Fruit fly (Drosophila melanogaster) whole organism, embryonic: ENCODE results near the gene Pdxk.
A peak's percentile ranks its signal among the peaks of the same experiment; 100 is the strongest.

Experiments
- Bteb2 ChIP-seq: fragments of 200-800 bp; sonication (Bioruptor generic); optimal IDR thresholded peaks from 2 replicates; lab custom pipeline; 2016; ENCODE audit warnings: missing biosample characterization, missing genetic modification characterization
- CG11456 ChIP-seq: fragments of 200-800 bp; sonication (Bioruptor generic); IDR thresholded peaks from 3 replicates; pipeline ENCODE4 v1.3.6; 2022; ENCODE audit warnings: missing biosample characterization, missing genetic modification characterization
- CG11723 ChIP-seq: fragments of 200-800 bp; sonication (Bioruptor generic); optimal IDR thresholded peaks from 2 replicates; lab custom pipeline; 2017; ENCODE audit warnings: missing biosample characterization, mild to moderate bottlenecking, missing genetic modification characterization
- CG12219 ChIP-seq: fragments of 200-800 bp; sonication (Bioruptor generic); optimal IDR thresholded peaks from 3 replicates; lab custom pipeline; 2018; ENCODE audit warnings: missing biosample characterization, mild to moderate bottlenecking, missing genetic modification characterization
- CG1233 ChIP-seq: fragments of 200-800 bp; sonication (Bioruptor generic); optimal IDR thresholded peaks from 4 replicates; lab custom pipeline; 2018; ENCODE audit warnings: missing biosample characterization, mild to moderate bottlenecking, missing genetic modification characterization
- CG12744 ChIP-seq: fragments of 200-800 bp; sonication (Bioruptor generic); optimal IDR thresholded peaks from 2 replicates; lab custom pipeline; 2016; ENCODE audit warnings: missing biosample characterization, missing genetic modification characterization
- CG13287 ChIP-seq: fragments of 200-800 bp; sonication (Bioruptor generic); IDR thresholded peaks from 2 replicates; pipeline ENCODE4 v1.3.6; 2022; ENCODE audit warnings: missing biosample characterization, missing genetic modification characterization; ENCODE audit not compliant: partially characterized antibody
- CG13894 ChIP-seq: fragments of 200-800 bp; sonication (Bioruptor generic); optimal IDR thresholded peaks from 3 replicates; lab custom pipeline; 2018; ENCODE audit warnings: missing biosample characterization, mild to moderate bottlenecking, missing genetic modification characterization, moderate library complexity
- CG15073 ChIP-seq: fragments of 200-800 bp; sonication (Bioruptor generic); optimal IDR thresholded peaks from 2 replicates; lab custom pipeline; 2016; ENCODE audit warnings: missing biosample characterization, missing genetic modification characterization
- CG15514 ChIP-seq: fragments of 200-800 bp; sonication (Bioruptor generic); optimal IDR thresholded peaks from 3 replicates; lab custom pipeline; 2017; ENCODE audit warnings: missing biosample characterization, missing genetic modification characterization, mild to moderate bottlenecking, moderate library complexity, missing genetic modification reagents
- CG18476 ChIP-seq: fragments of 200-800 bp; sonication (Bioruptor generic); optimal IDR thresholded peaks from 2 replicates; lab custom pipeline; 2016; ENCODE audit warnings: missing biosample characterization, mild to moderate bottlenecking, missing genetic modification characterization
- CG18764 ChIP-seq: fragments of 200-800 bp; sonication (Bioruptor generic); optimal IDR thresholded peaks from 3 replicates; lab custom pipeline; 2016; ENCODE audit warnings: missing biosample characterization, missing genetic modification characterization
- CG2199 ChIP-seq: fragments of 200-800 bp; sonication (Bioruptor generic); IDR thresholded peaks from 3 replicates; pipeline ENCODE4 v1.3.6; 2022; ENCODE audit warnings: missing biosample characterization, missing genetic modification characterization
- CG3065 ChIP-seq: fragments of 200-800 bp; sonication (Bioruptor generic); optimal IDR thresholded peaks from 2 replicates; lab custom pipeline; 2016; ENCODE audit warnings: missing biosample characterization, missing genetic modification characterization
- CG3163 ChIP-seq: fragments of 200-800 bp; sonication (Bioruptor generic); optimal IDR thresholded peaks from 3 replicates; lab custom pipeline; 2016; ENCODE audit warnings: missing biosample characterization, missing genetic modification characterization
- CG34224 ChIP-seq: fragments of 200-800 bp; sonication (Bioruptor generic); IDR thresholded peaks from 3 replicates; pipeline ENCODE4 v1.3.6; 2022; ENCODE audit warnings: missing biosample characterization, missing genetic modification characterization; ENCODE audit not compliant: partially characterized antibody
- CG42726 ChIP-seq: fragments of 200-800 bp; sonication (Bioruptor generic); IDR thresholded peaks from 2 replicates; pipeline ENCODE4 v1.3.6; 2022; ENCODE audit warnings: missing biosample characterization, missing genetic modification characterization; ENCODE audit not compliant: partially characterized antibody
- CG5245 ChIP-seq: fragments of 200-800 bp; sonication (Bioruptor generic); optimal IDR thresholded peaks from 3 replicates; lab custom pipeline; 2016; ENCODE audit warnings: missing biosample characterization, missing genetic modification characterization
- CG6854 ChIP-seq: fragments of 200-800 bp; sonication (Bioruptor generic); optimal IDR thresholded peaks from 3 replicates; lab custom pipeline; 2017; ENCODE audit warnings: missing biosample characterization, mild to moderate bottlenecking, missing genetic modification characterization
- CG7786 ChIP-seq: fragments of 200-800 bp; sonication (Bioruptor generic); optimal IDR thresholded peaks from 2 replicates; lab custom pipeline; 2016; ENCODE audit warnings: missing biosample characterization, missing genetic modification characterization
- Dll ChIP-seq: fragments of 200-800 bp; sonication (Bioruptor generic); IDR thresholded peaks from 4 replicates; pipeline ENCODE4 v1.3.6; 2022; ENCODE audit warnings: missing biosample characterization, missing genetic modification characterization; ENCODE audit not compliant: partially characterized antibody
- HLH54F ChIP-seq: fragments of 200-800 bp; sonication (Bioruptor generic); optimal IDR thresholded peaks from 3 replicates; lab custom pipeline; 2016; ENCODE audit warnings: missing biosample characterization, missing genetic modification characterization
- Hand ChIP-seq: fragments of 200-800 bp; sonication (Bioruptor generic); optimal IDR thresholded peaks from 2 replicates; lab custom pipeline; 2017; ENCODE audit warnings: mild to moderate bottlenecking, missing biosample characterization, missing genetic modification reagents, missing genetic modification characterization
- Hmx ChIP-seq: fragments of 200-800 bp; sonication (Bioruptor generic); optimal IDR thresholded peaks from 2 replicates; lab custom pipeline; 2016; ENCODE audit warnings: missing biosample characterization, missing genetic modification characterization
- Hr78 ChIP-seq, 2 experiments: fragments of 200-800 bp in 1 of 2; fragments of >200 bp in 1 of 2; sonication (Bioruptor generic) in 1 of 2; optimal IDR thresholded peaks; 2 replicates each; lab custom pipeline; 2017 to 2019; ENCODE audit warnings: missing biosample characterization in 2 of 2, missing genetic modification characterization in 2 of 2, mild to moderate bottlenecking in 1 of 2, moderate library complexity in 1 of 2
- Myb ChIP-seq: fragments of 200-800 bp; sonication (Bioruptor generic); optimal IDR thresholded peaks from 2 replicates; lab custom pipeline; 2016; ENCODE audit warnings: missing biosample characterization, missing genetic modification characterization
- NfI ChIP-seq: fragments of 200-800 bp; sonication (Bioruptor generic); optimal IDR thresholded peaks from 3 replicates; lab custom pipeline; 2018; ENCODE audit warnings: missing biosample characterization, mild to moderate bottlenecking, missing genetic modification characterization, moderate library complexity
- Six4 ChIP-seq: fragments of 200-800 bp; sonication (Bioruptor generic); optimal IDR thresholded peaks from 2 replicates; lab custom pipeline; 2016; ENCODE audit warnings: missing biosample characterization, missing genetic modification characterization
- YL-1 ChIP-seq: fragments of 200-800 bp; sonication (Bioruptor generic); optimal IDR thresholded peaks from 3 replicates; lab custom pipeline; 2017; ENCODE audit warnings: missing biosample characterization, mild to moderate bottlenecking, missing genetic modification characterization
- ash1 ChIP-seq: fragments of 200-800 bp; sonication (Bioruptor generic); optimal IDR thresholded peaks from 2 replicates; lab custom pipeline; 2018; ENCODE audit warnings: missing biosample characterization, mild to moderate bottlenecking, missing genetic modification characterization
- bcd ChIP-seq: fragments of 200-800 bp; sonication (Bioruptor generic); optimal IDR thresholded peaks from 2 replicates; lab custom pipeline; 2017; ENCODE audit warnings: missing biosample characterization, mild to moderate bottlenecking, missing genetic modification characterization
- bsh ChIP-seq, 2 experiments: fragments of 200-800 bp; sonication (Bioruptor generic); optimal IDR thresholded peaks; 2 replicates each; lab custom pipeline; 2017 to 2018; ENCODE audit warnings: mild to moderate bottlenecking in 2 of 2, missing biosample characterization in 2 of 2, missing genetic modification characterization in 2 of 2, moderate library complexity in 1 of 2
- cas ChIP-seq: fragments of 200-800 bp; sonication (Bioruptor generic); IDR thresholded peaks from 2 replicates; pipeline ENCODE4 v1.3.6; 2022; ENCODE audit warnings: missing biosample characterization, missing genetic modification characterization
- cato ChIP-seq: fragments of 200-800 bp; sonication (Bioruptor generic); optimal IDR thresholded peaks from 2 replicates; lab custom pipeline; 2016; ENCODE audit warnings: missing biosample characterization, missing genetic modification characterization, borderline replicate concordance
- chm ChIP-seq: fragments of 200-800 bp; sonication (Bioruptor generic); IDR thresholded peaks from 2 replicates; pipeline ENCODE4 v1.3.6; 2022; ENCODE audit warnings: missing biosample characterization, missing genetic modification characterization
- corto ChIP-seq: fragments of 200-800 bp; sonication (Bioruptor generic); optimal IDR thresholded peaks from 2 replicates; lab custom pipeline; 2016; ENCODE audit warnings: missing biosample characterization, mild to moderate bottlenecking, missing genetic modification characterization, moderate library complexity
- dm ChIP-seq: fragments of 200-800 bp; sonication (Bioruptor generic); optimal IDR thresholded peaks from 3 replicates; lab custom pipeline; 2016; ENCODE audit warnings: missing biosample characterization, missing genetic modification characterization
- gsb-n ChIP-seq: fragments of 200-800 bp; sonication (Bioruptor generic); optimal IDR thresholded peaks from 3 replicates; lab custom pipeline; 2018; ENCODE audit warnings: missing biosample characterization, mild to moderate bottlenecking, missing genetic modification characterization
- gt ChIP-seq: fragments of 200-800 bp; sonication (Bioruptor generic); IDR thresholded peaks from 2 replicates; pipeline ENCODE4 v1.3.6; 2022; ENCODE audit warnings: missing biosample characterization, missing genetic modification characterization
- mld ChIP-seq: fragments of 200-800 bp; sonication (Bioruptor generic); IDR thresholded peaks from 3 replicates; pipeline ENCODE4 v1.3.6; 2022; ENCODE audit warnings: missing biosample characterization, missing genetic modification characterization; ENCODE audit not compliant: partially characterized antibody
- ranshi ChIP-seq: fragments of 200-800 bp; sonication (Bioruptor generic); IDR thresholded peaks from 2 replicates; pipeline ENCODE4 v1.3.6; 2022; ENCODE audit warnings: missing biosample characterization, missing genetic modification characterization
- run ChIP-seq: fragments of 200-800 bp; sonication (Bioruptor generic); optimal IDR thresholded peaks from 3 replicates; lab custom pipeline; 2018; ENCODE audit warnings: missing biosample characterization, mild to moderate bottlenecking, missing genetic modification characterization
- seq ChIP-seq: fragments of 200-800 bp; sonication (Bioruptor generic); IDR thresholded peaks from 2 replicates; pipeline ENCODE4 v1.3.6; 2022; ENCODE audit warnings: missing biosample characterization, missing genetic modification characterization
- slp2 ChIP-seq: fragments of 200-800 bp; sonication (Bioruptor generic); optimal IDR thresholded peaks from 2 replicates; lab custom pipeline; 2016; ENCODE audit warnings: missing biosample characterization, missing genetic modification characterization
- sqz ChIP-seq: fragments of 200-800 bp; sonication (Bioruptor generic); optimal IDR thresholded peaks from 3 replicates; lab custom pipeline; 2018; ENCODE audit warnings: missing biosample characterization, mild to moderate bottlenecking, missing genetic modification characterization
- unpg ChIP-seq: fragments of 200-800 bp; sonication (Bioruptor generic); optimal IDR thresholded peaks from 3 replicates; lab custom pipeline; 2018; ENCODE audit warnings: missing biosample characterization, mild to moderate bottlenecking, missing genetic modification characterization, moderate library complexity
- vnd ChIP-seq: fragments of 200-800 bp; sonication (Bioruptor generic); IDR thresholded peaks from 3 replicates; pipeline ENCODE4 v1.3.6; 2022; ENCODE audit warnings: missing biosample characterization, missing genetic modification characterization; ENCODE audit not compliant: partially characterized antibody

The Pdxk gene

dm6 chr3L:9377198-9378035, 17.3 kb downstream of the Pdxk start, which contains the start of gene Hsp26 (continued):
- peak; percentile 30; the same call in 2 of the 4 replicates for TF ChIP-seq Dll (GFP tag; lab: Robert Waterston, UW)
- TF ChIP-seq CG13894 (tag; lab: Kevin White, UChicago) = peak; percentile 19
- peak; percentile 94 for TF ChIP-seq chm
- peak; percentile 84 for TF ChIP-seq gsb-n (tag; lab: Kevin White, UChicago)
- TF ChIP-seq CG1233 (GFP tag; lab: Kevin White, UChicago) = peak; percentile 78
- peak; percentile 91 for TF ChIP-seq unpg
- TF ChIP-seq CG15073 = peak; percentile 24
- peak; percentile 75 for TF ChIP-seq cato (GFP tag; lab: Kevin White, UChicago)
- peak; percentile 64 for TF ChIP-seq dm (GFP tag; lab: Kevin White, UChicago)
- TF ChIP-seq corto (GFP tag; lab: Kevin White, UChicago) = peak; percentile 79
- peak; percentile 77 for TF ChIP-seq run
- no peak; the same call in 1 of the 2 replicates for TF ChIP-seq CG13287 (GFP tag; lab: Robert Waterston, UW)
- TF ChIP-seq CG11723 (GFP tag; lab: Kevin White, UChicago) = peak; percentile 59
- no peak for TF ChIP-seq CG42726 (GFP tag; lab: Robert Waterston, UW)
- TF ChIP-seq Myb (GFP tag; lab: Kevin White, UChicago) = peak; percentile 71
- peak; percentile 77 for TF ChIP-seq NfI (GFP tag; lab: Kevin White, UChicago)
- TF ChIP-seq bsh (GFP tag; optimal IDR thresholded peaks at IDR 0.05; lab: Kevin White, UChicago) = peak; percentile 74 to 93
- peak; percentile 82 for TF ChIP-seq HLH54F
- peak; percentile 55 for TF ChIP-seq Hmx (GFP tag; lab: Kevin White, UChicago)
- peak; percentile 83 for TF ChIP-seq Bteb2
- TF ChIP-seq ash1 (GFP tag; lab: Kevin White, UChicago) = no peak
- TF ChIP-seq CG15514 (GFP tag; lab: Kevin White, UChicago) = peak; percentile 54
- TF ChIP-seq bcd (GFP tag; lab: Kevin White, UChicago) = peak; percentile 84
- peak; percentile 96 for TF ChIP-seq CG3163 (GFP tag; lab: Kevin White, UChicago)
- TF ChIP-seq ranshi (GFP tag; lab: Robert Waterston, UW) = peak; percentile 80
- peak; percentile 66 for TF ChIP-seq CG18764 (GFP tag; lab: Kevin White, UChicago)
- no peak for TF ChIP-seq mld (GFP tag; lab: Robert Waterston, UW)
- TF ChIP-seq cas = peak; percentile 49; the same call in 1 of the 2 replicates
- TF ChIP-seq YL-1 (GFP tag; lab: Kevin White, UChicago) = peak; percentile 67
- TF ChIP-seq CG11456 (GFP tag; lab: Robert Waterston, UW) = peak; percentile 61; the same call in 1 of the 3 replicates
- TF ChIP-seq CG2199 = 0 out of 3 replicates have a peak, but pooled peaks have one; percentile 32
- TF ChIP-seq CG34224 (GFP tag; lab: Robert Waterston, UW) = peak; percentile 37; the same call in 1 of the 3 replicates
- TF ChIP-seq slp2 (GFP tag; lab: Kevin White, UChicago) = peak; percentile 75
- TF ChIP-seq CG5245 (GFP tag; lab: Kevin White, UChicago) = peak; percentile 49
- TF ChIP-seq CG12744 (GFP tag; lab: Kevin White, UChicago) = peak; percentile 58
- TF ChIP-seq CG12219 (GFP tag; lab: Kevin White, UChicago) = peak; percentile 79
- TF ChIP-seq CG3065 (GFP tag; lab: Kevin White, UChicago) = peak; percentile 57
- peak in 1 of 2 experiments; percentile 64 for TF ChIP-seq Hr78 (GFP tag; optimal IDR thresholded peaks at IDR 0.05; lab: Kevin White, UChicago)
- peak; percentile 73 for TF ChIP-seq CG6854 (GFP tag; lab: Kevin White, UChicago)
- no peak for TF ChIP-seq vnd (GFP tag; lab: Robert Waterston, UW)
- TF ChIP-seq CG18476 (GFP tag; lab: Kevin White, UChicago) = peak; percentile 74
- peak; percentile 69 for TF ChIP-seq Six4 (GFP tag; lab: Kevin White, UChicago)
- TF ChIP-seq Hand (GFP tag; lab: Kevin White, UChicago) = peak; percentile 87
- peak; percentile 83 for TF ChIP-seq CG7786 (GFP tag; lab: Kevin White, UChicago)
- TF ChIP-seq gt (GFP tag; lab: Robert Waterston, UW) = no peak
- TF ChIP-seq sqz (GFP tag; lab: Kevin White, UChicago) = peak; percentile 58
- peak; percentile 88 for TF ChIP-seq seq (GFP tag; lab: Robert Waterston, UW)
